Worm (Caenorhabditis elegans): ENCODE measurements around the gene kin-9.
A peak's percentile ranks its signal among the peaks of the same experiment; 100 is the strongest.

The kin-9 gene

ce11 chrX:8455590-8456166, 23.2 kb downstream of the kin-9 start, which contains the start of gene dpy-6:
Gene dpy-6 (minus strand): TSS chrX:8455640.
- peak; percentile 3 for TF ChIP-seq rnt-1 (tag; optimal IDR thresholded peaks at IDR 0.05)
- no peak for TF ChIP-seq ztf-4 (tag; optimal IDR thresholded peaks at IDR 0.05)
- no peak for TF ChIP-seq mdl-1 (tag; optimal IDR thresholded peaks at IDR 0.05)
- TF ChIP-seq sup-37 (GFP tag; optimal IDR thresholded peaks at IDR 0.05): no peak
- no peak for TF ChIP-seq zag-1 (tag; optimal IDR thresholded peaks at IDR 0.05)
- TF ChIP-seq grh-1 (GFP tag; IDR thresholded peaks at IDR 0.05): no peak
- no peak for TF ChIP-seq nhr-76 (tag; optimal IDR thresholded peaks at IDR 0.05)
- no peak for TF ChIP-seq aha-1 (tag; optimal IDR thresholded peaks at IDR 0.05)
- no peak for TF ChIP-seq lin-13 (GFP tag; optimal IDR thresholded peaks at IDR 0.05)
- TF ChIP-seq fkh-4 (tag; optimal IDR thresholded peaks at IDR 0.05; ENCODE audit: borderline replicate concordance): no peak
- TF ChIP-seq F16B12.6 (tag; optimal IDR thresholded peaks at IDR 0.05): no peak
- no peak for TF ChIP-seq nhr-237 (tag; optimal IDR thresholded peaks at IDR 0.05)
- no peak for TF ChIP-seq nhr-28 (tag; optimal IDR thresholded peaks at IDR 0.05)
- no peak for TF ChIP-seq lsy-2 (tag; optimal IDR thresholded peaks at IDR 0.05)
- TF ChIP-seq ceh-8 (GFP tag; optimal IDR thresholded peaks at IDR 0.05): no peak
- no peak for TF ChIP-seq mab-9 (GFP tag; IDR thresholded peaks at IDR 0.05)
- no peak for TF ChIP-seq lin-15B (tag; optimal IDR thresholded peaks at IDR 0.05)
- no peak for TF ChIP-seq nhr-11 (tag; optimal IDR thresholded peaks at IDR 0.05)
- no peak for TF ChIP-seq jun-1 (tag; optimal IDR thresholded peaks at IDR 0.05)
- no peak for TF ChIP-seq pqm-1 (tag; optimal IDR thresholded peaks at IDR 0.05)
- TF ChIP-seq irx-1 (tag; optimal IDR thresholded peaks at IDR 0.05): no peak
- TF ChIP-seq fkh-10 (GFP tag; optimal IDR thresholded peaks at IDR 0.05): no peak
- no peak for TF ChIP-seq dpl-1 (GFP tag; optimal IDR thresholded peaks at IDR 0.05)
- no peak for TF ChIP-seq unc-86 (tag; optimal IDR thresholded peaks at IDR 0.05)
- TF ChIP-seq nhr-19 (GFP tag; conservative IDR thresholded peaks at IDR 0.05): no peak
- TF ChIP-seq alr-1 (tag; optimal IDR thresholded peaks at IDR 0.05; ENCODE audit: borderline replicate concordance): no peak
- no peak for TF ChIP-seq nhr-77 (tag; optimal IDR thresholded peaks at IDR 0.05)
- no peak for TF ChIP-seq egl-27 (tag; optimal IDR thresholded peaks at IDR 0.05)
- peak; percentile 79 for TF ChIP-seq nhr-85 (tag)
- TF ChIP-seq Y116A8C.19 (tag; optimal IDR thresholded peaks at IDR 0.05; ENCODE audit: borderline replicate concordance): no peak
- no peak for TF ChIP-seq egl-13 (tag; optimal IDR thresholded peaks at IDR 0.05)
- no peak for TF ChIP-seq lir-3 (tag; optimal IDR thresholded peaks at IDR 0.05; ENCODE audit: poor library complexity)
- no peak for TF ChIP-seq pag-3 (tag; optimal IDR thresholded peaks at IDR 0.05; ENCODE audit: borderline replicate concordance, insufficient read depth)
- no peak for TF ChIP-seq sptf-1 (tag; optimal IDR thresholded peaks at IDR 0.05)
- peak in 4 of 6 experiments; percentile 0 to 84 (median 31) for TF ChIP-seq elt-3 (tag; optimal IDR thresholded peaks at IDR 0.05)
- TF ChIP-seq fos-1 (tag; optimal IDR thresholded peaks at IDR 0.05): no peak
- no peak for TF ChIP-seq swsn-7 (tag; optimal IDR thresholded peaks at IDR 0.05)
- no peak for TF ChIP-seq nhr-20 (tag; optimal IDR thresholded peaks at IDR 0.05)
- no peak for TF ChIP-seq vab-15 (tag; optimal IDR thresholded peaks at IDR 0.05)
- no peak for TF ChIP-seq tbx-2 (tag; optimal IDR thresholded peaks at IDR 0.05)
- no peak for TF ChIP-seq efl-1 (optimal IDR thresholded peaks at IDR 0.05)
- TF ChIP-seq efl-1 (GFP tag; optimal IDR thresholded peaks at IDR 0.05 in 1 of 2): peak in 1 of 2 experiments; percentile 57
- TF ChIP-seq fkh-8 (tag; optimal IDR thresholded peaks at IDR 0.05): no peak
- TF ChIP-seq lin-14 (GFP tag; optimal IDR thresholded peaks at IDR 0.05): peak; percentile 34
- peak; percentile 82 for TF ChIP-seq blmp-1 (tag; optimal IDR thresholded peaks at IDR 0.05)
- no peak for TF ChIP-seq nhr-47 (tag; optimal IDR thresholded peaks at IDR 0.05)
- TF ChIP-seq ztf-11 (tag; optimal IDR thresholded peaks at IDR 0.05): no peak
- no peak for TF ChIP-seq nhr-84 (tag; optimal IDR thresholded peaks at IDR 0.05)

Data from whole organism, L1 larva.